Worm (Caenorhabditis elegans) whole organism, L3 larva: ENCODE measurements around the gene T20B5.2.

Source experiments
- ceh-82 ChIP-seq: fragments of 150-350 bp; optimal IDR thresholded peaks from 2 replicates; lab custom pipeline; 2014; ENCODE audit warnings: missing biosample characterization, missing genetic modification characterization
- fkh-10 ChIP-seq: sonication (generic microtip); optimal IDR thresholded peaks from 2 replicates; lab custom pipeline; 2017; ENCODE audit warnings: missing biosample characterization, missing genetic modification reagents, missing genetic modification characterization

T20B5.2 gene

DNA sequence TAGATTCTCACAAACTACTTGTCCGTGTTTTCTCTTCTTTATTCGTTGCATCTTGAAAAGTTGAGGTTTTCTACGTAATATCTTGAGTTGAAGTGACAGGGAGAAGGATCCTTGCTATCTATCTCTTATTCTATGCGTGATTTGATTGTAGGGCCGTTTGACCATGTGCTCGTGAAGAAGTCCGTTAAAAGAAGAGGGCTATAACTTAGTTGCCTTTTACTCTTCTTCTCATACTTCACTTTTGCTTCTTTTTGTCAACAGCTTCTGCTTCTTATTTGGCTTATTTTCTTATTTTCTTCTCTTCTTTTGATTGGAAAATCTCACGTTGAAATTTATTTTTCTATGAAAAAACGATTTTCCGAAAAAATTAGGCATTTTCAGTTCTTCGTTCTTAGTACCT is 42.8 kb downstream of the T20B5.2 start:
- TF ChIP-seq fkh-10 (GFP tag; lab: Kevin White, UChicago) (peak; percentile 39), ceh-82 (tag; lab: Kevin White, UChicago) (no peak)
